Worm (Caenorhabditis elegans) whole organism, L3 larva: ENCODE results near the gene lys-1.

Experiments used
- aly-2 ChIP-seq: fragments of 150-350 bp; optimal IDR thresholded peaks from 2 replicates; lab custom pipeline; 2014; ENCODE audit warnings: missing biosample characterization, missing genetic modification characterization
- ceh-9 ChIP-seq: sonication (generic microtip); optimal IDR thresholded peaks from 2 replicates; lab custom pipeline; 2018; ENCODE audit warnings: missing biosample characterization, missing genetic modification characterization
- fkh-10 ChIP-seq: sonication (generic microtip); optimal IDR thresholded peaks from 2 replicates; lab custom pipeline; 2017; ENCODE audit warnings: missing biosample characterization, missing genetic modification reagents, missing genetic modification characterization
- hmg-11 ChIP-seq: sonication (generic microtip); optimal IDR thresholded peaks from 2 replicates; lab custom pipeline; 2016; ENCODE audit warnings: missing genetic modification characterization, missing compliant biosample characterization
- mdl-1 ChIP-seq: fragments of 150-350 bp; optimal IDR thresholded peaks from 2 replicates; lab custom pipeline; 2014; ENCODE audit warnings: missing biosample characterization, missing genetic modification characterization
- pqm-1 ChIP-seq: fragments of 150-350 bp; optimal IDR thresholded peaks from 2 replicates; lab custom pipeline; 2017; ENCODE audit warnings: missing biosample characterization, missing genetic modification characterization, inconsistent platforms
- skn-1 ChIP-seq: fragments of 150-350 bp; optimal IDR thresholded peaks from 2 replicates; lab custom pipeline; 2014; ENCODE audit warnings: missing biosample characterization, missing genetic modification characterization
- unc-39 ChIP-seq: sonication (generic microtip); optimal IDR thresholded peaks from 4 replicates; lab custom pipeline; 2017; ENCODE audit warnings: missing biosample characterization, missing genetic modification characterization
- unc-62 ChIP-seq: fragments of 150-350 bp; sonication (generic microtip); optimal IDR thresholded peaks from 4 replicates; lab custom pipeline; 2014; ENCODE audit warnings: missing biosample characterization, missing genetic modification reagents, missing genetic modification characterization
- zag-1 ChIP-seq: fragments of 150-350 bp; optimal IDR thresholded peaks from 2 replicates; lab custom pipeline; 2014; ENCODE audit warnings: missing biosample characterization, missing genetic modification characterization
- ztf-4 ChIP-seq: fragments of 150-350 bp; optimal IDR thresholded peaks from 2 replicates; lab custom pipeline; 2014; ENCODE audit warnings: missing biosample characterization, missing genetic modification characterization

DNA sequence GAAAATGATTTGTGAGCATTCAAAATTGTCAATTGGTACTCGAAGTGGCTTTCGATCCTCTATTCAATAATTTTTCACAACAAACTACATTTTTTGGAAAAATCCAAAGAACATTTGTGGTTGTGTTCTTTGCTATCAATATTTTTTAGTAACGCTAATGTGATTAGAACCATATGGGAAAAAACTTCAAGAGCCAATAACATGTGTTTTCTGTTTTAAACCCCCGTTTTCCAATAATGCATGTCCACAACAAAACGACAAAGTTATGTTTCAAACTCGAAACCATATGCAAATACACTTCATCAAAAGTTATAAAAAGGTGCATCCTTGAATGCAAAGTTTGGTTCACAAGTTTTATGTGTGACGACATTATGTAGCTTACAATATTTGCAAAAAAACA lies 8.1 kb downstream of the lys-1 start:
- TF ChIP-seq fkh-10 (GFP tag; lab: Kevin White, UChicago) (no peak), unc-62 (GFP tag; lab: Kevin White, UChicago) (no peak), ztf-4 (tag; lab: Kevin White, UChicago) (no peak), pqm-1 (tag; lab: Kevin White, UChicago) (no peak), mdl-1 (no peak), ceh-9 (no peak), unc-39 (tag; lab: Kevin White, UChicago) (no peak), skn-1 (tag; lab: Kevin White, UChicago) (no peak), aly-2 (tag; lab: Kevin White, UChicago) (no peak), hmg-11 (tag; lab: Kevin White, UChicago) (no peak), zag-1 (tag; lab: Kevin White, UChicago) (no peak)
